Fruit fly (Drosophila melanogaster): ENCODE measurements around the gene CG17786.

- TF ChIP-seq ttk (optimal IDR thresholded peaks at IDR 0.05) = no peak
- TF ChIP-seq psq (optimal IDR thresholded peaks at IDR 0.05) = peak; percentile 47
These were observed 3.1 kb upstream of the CG17786 start, which contains the start of gene twin for dm6 chr3R:24221334-24222302.

Measured in Kc167 (cell line).